Worm (Caenorhabditis elegans) whole organism, midembryonic: ENCODE results near the gene ptr-25.

Experiments
- T22C8.4 ChIP-seq: fragments of 200-800 bp; sonication (Bioruptor generic); IDR thresholded peaks from 2 replicates; pipeline ENCODE4 v1.3.6; 2022; ENCODE audit warnings: missing genetic modification characterization, missing compliant biosample characterization
- cog-1 ChIP-seq: sonication (generic microtip); optimal IDR thresholded peaks from 2 replicates; lab custom pipeline; 2016; ENCODE audit warnings: missing genetic modification characterization, missing compliant biosample characterization
- flt-1 ChIP-seq: fragments of 200-800 bp; sonication (Bioruptor generic); IDR thresholded peaks from 2 replicates; pipeline ENCODE4 v1.3.6; 2022; ENCODE audit warnings: missing genetic modification characterization, missing compliant biosample characterization
- klf-2 ChIP-seq: fragments of 200-800 bp; sonication (Bioruptor generic); conservative IDR thresholded peaks from 2 replicates; pipeline ENCODE4 v1.3.6; 2022; ENCODE audit warnings: missing genetic modification reagents, missing genetic modification characterization, missing compliant biosample characterization
- med-1 ChIP-seq: sonication (generic microtip); optimal IDR thresholded peaks from 2 replicates; lab custom pipeline; 2017; ENCODE audit warnings: missing genetic modification characterization, mild to moderate bottlenecking, missing compliant biosample characterization, antibody characterized with exemption, missing genetic modification reagents; ENCODE audit not compliant: insufficient read depth
- ref-1 ChIP-seq: fragments of 200-800 bp; sonication (Bioruptor generic); conservative IDR thresholded peaks from 2 replicates; pipeline ENCODE4 v1.3.6; 2022; ENCODE audit warnings: missing genetic modification reagents, missing genetic modification characterization, missing compliant biosample characterization
- tab-1 ChIP-seq: fragments of 200-800 bp; sonication (Bioruptor generic); IDR thresholded peaks from 2 replicates; pipeline ENCODE4 v1.3.6; 2022; ENCODE audit warnings: missing genetic modification characterization, missing compliant biosample characterization
- ztf-23 ChIP-seq: fragments of 200-800 bp; sonication (Bioruptor generic); IDR thresholded peaks from 2 replicates; pipeline ENCODE4 v1.3.6; 2022; ENCODE audit warnings: missing genetic modification reagents, missing genetic modification characterization, missing compliant biosample characterization
- ztf-29 ChIP-seq: fragments of 200-800 bp; sonication (Bioruptor generic); IDR thresholded peaks from 2 replicates; pipeline ENCODE4 v1.3.6; 2022; ENCODE audit warnings: missing genetic modification reagents, missing genetic modification characterization, missing compliant biosample characterization

- no peak for TF ChIP-seq ref-1 (GFP tag; lab: Robert Waterston, UW)
- no peak for TF ChIP-seq cog-1 (tag; lab: Kevin White, UChicago)
- no peak for TF ChIP-seq klf-2 (GFP tag; lab: Robert Waterston, UW)
- no peak for TF ChIP-seq flt-1
- no peak for TF ChIP-seq ztf-29 (GFP tag; lab: Robert Waterston, UW)
- TF ChIP-seq tab-1 (GFP tag; lab: Robert Waterston, UW): no peak
- no peak for TF ChIP-seq med-1 (GFP tag; lab: Kevin White, UChicago)
- no peak for TF ChIP-seq ztf-23 (GFP tag; lab: Robert Waterston, UW)
- TF ChIP-seq T22C8.4 (GFP tag; lab: Robert Waterston, UW): no peak
Observed at ce11 chrIII:10537558-10537957, 49.6 kb downstream of the ptr-25 start.
